Worm (Caenorhabditis elegans) whole organism, young adult: ENCODE data around the gene fbxb-115.

Source experiments
- B0035.1 ChIP-seq: sonication (generic microtip); optimal IDR thresholded peaks from 2 replicates; lab custom pipeline; 2016; ENCODE audit warnings: missing genetic modification characterization, mild to moderate bottlenecking, missing compliant biosample characterization, missing genotype, missing genetic modification reagents
- B0336.3 ChIP-seq: fragments of 200-800 bp; sonication (Bioruptor generic); IDR thresholded peaks from 2 replicates; pipeline ENCODE4 v1.3.6; 2022; ENCODE audit warnings: missing genetic modification characterization, missing compliant biosample characterization
- F22D6.2 ChIP-seq: sonication (generic microtip); optimal IDR thresholded peaks from 2 replicates; lab custom pipeline; 2016; ENCODE audit warnings: mild to moderate bottlenecking, missing genetic modification characterization, missing compliant biosample characterization
- F37B4.10 ChIP-seq: fragments of 200-800 bp; sonication (Bioruptor generic); IDR thresholded peaks from 2 replicates; pipeline ENCODE4 v1.3.6; 2022; ENCODE audit warnings: missing genetic modification characterization, missing compliant biosample characterization
- T07F8.4 ChIP-seq: sonication (generic microtip); optimal IDR thresholded peaks from 2 replicates; lab custom pipeline; 2016; ENCODE audit warnings: mild to moderate bottlenecking, missing genetic modification characterization, moderate library complexity, missing compliant biosample characterization
- Y53G8AR.9 ChIP-seq: fragments of 200-800 bp; sonication (Bioruptor generic); conservative IDR thresholded peaks from 2 replicates; pipeline ENCODE4 v1.3.6; 2022; ENCODE audit warnings: missing genetic modification reagents, missing genetic modification characterization, missing compliant biosample characterization
- Y79H2A.3 ChIP-seq: fragments of 200-800 bp; sonication (Bioruptor generic); conservative IDR thresholded peaks from 2 replicates; pipeline ENCODE4 v1.3.6; 2022; ENCODE audit warnings: missing genetic modification reagents, missing genetic modification characterization, missing compliant biosample characterization
- aptf-3 ChIP-seq: fragments of 200-800 bp; sonication (Bioruptor generic); IDR thresholded peaks from 2 replicates; pipeline ENCODE4 v1.3.6; 2022; ENCODE audit warnings: missing genetic modification characterization, missing compliant biosample characterization
- athp-1 ChIP-seq: sonication (generic microtip); optimal IDR thresholded peaks from 2 replicates; lab custom pipeline; 2017; ENCODE audit warnings: mild to moderate bottlenecking, missing genetic modification characterization, missing compliant biosample characterization
- attf-5 ChIP-seq: fragments of 200-800 bp; sonication (Bioruptor generic); optimal IDR thresholded peaks from 2 replicates; lab custom pipeline; 2018; ENCODE audit warnings: mild to moderate bottlenecking, missing genetic modification characterization, missing compliant biosample characterization
- ceh-27 ChIP-seq: fragments of 200-800 bp; sonication (Bioruptor generic); optimal IDR thresholded peaks from 2 replicates; lab custom pipeline; 2018; ENCODE audit warnings: mild to moderate bottlenecking, missing genetic modification characterization, moderate library complexity, missing compliant biosample characterization
- ceh-58 ChIP-seq: fragments of 200-800 bp; sonication (Bioruptor generic); IDR thresholded peaks from 2 replicates; pipeline ENCODE4 v1.3.6; 2022; ENCODE audit warnings: missing genetic modification characterization, missing compliant biosample characterization
- egrh-3 ChIP-seq: fragments of 200-800 bp; sonication (Bioruptor generic); IDR thresholded peaks from 2 replicates; pipeline ENCODE4 v1.3.6; 2022; ENCODE audit warnings: missing genetic modification reagents, missing genetic modification characterization, missing compliant biosample characterization
- ets-4 ChIP-seq: fragments of 200-800 bp; sonication (Bioruptor generic); optimal IDR thresholded peaks from 2 replicates; lab custom pipeline; 2018; ENCODE audit warnings: mild to moderate bottlenecking, missing genetic modification characterization, missing compliant biosample characterization
- hlh-12 ChIP-seq: sonication (generic microtip); optimal IDR thresholded peaks from 2 replicates; lab custom pipeline; 2016; ENCODE audit warnings: missing genetic modification characterization, missing compliant biosample characterization
- hmg-20 ChIP-seq: fragments of 200-800 bp; sonication (Bioruptor generic); IDR thresholded peaks from 2 replicates; pipeline ENCODE4 v1.3.6; 2022; ENCODE audit warnings: missing genetic modification reagents, missing genetic modification characterization, missing compliant biosample characterization
- hrde-1 ChIP-seq: sonication (generic microtip); optimal IDR thresholded peaks from 2 replicates; lab custom pipeline; 2016; ENCODE audit warnings: missing genetic modification characterization, mild to moderate bottlenecking, missing compliant biosample characterization, moderate library complexity, missing genotype, missing genetic modification reagents, borderline replicate concordance
- lag-1 ChIP-seq: fragments of 200-800 bp; sonication (Bioruptor generic); IDR thresholded peaks from 2 replicates; pipeline ENCODE4 v1.3.6; 2022; ENCODE audit warnings: missing genetic modification reagents, missing genetic modification characterization, missing compliant biosample characterization
- let-526 ChIP-seq: fragments of 200-800 bp; sonication (Bioruptor generic); IDR thresholded peaks from 2 replicates; pipeline ENCODE4 v1.3.6; 2022; ENCODE audit warnings: missing genetic modification reagents, missing genetic modification characterization, missing compliant biosample characterization
- lin-26 ChIP-seq: fragments of 200-800 bp; sonication (Bioruptor generic); IDR thresholded peaks from 2 replicates; pipeline ENCODE4 v1.3.6; 2022; ENCODE audit warnings: missing genetic modification reagents, missing genetic modification characterization, missing compliant biosample characterization
- lin-40 ChIP-seq: sonication (generic microtip); optimal IDR thresholded peaks from 2 replicates; lab custom pipeline; 2016; ENCODE audit warnings: missing genetic modification characterization, mild to moderate bottlenecking, missing compliant biosample characterization, missing genotype, missing genetic modification reagents
- madf-10 ChIP-seq: sonication (generic microtip); optimal IDR thresholded peaks from 2 replicates; lab custom pipeline; 2016; ENCODE audit warnings: mild to moderate bottlenecking, missing genetic modification characterization, missing compliant biosample characterization
- madf-6 ChIP-seq: fragments of 200-800 bp; sonication (Bioruptor generic); IDR thresholded peaks from 2 replicates; pipeline ENCODE4 v1.3.6; 2022; ENCODE audit warnings: missing genetic modification reagents, missing genetic modification characterization, missing compliant biosample characterization
- nfyb-1 ChIP-seq: fragments of 200-800 bp; sonication (Bioruptor generic); IDR thresholded peaks from 2 replicates; pipeline ENCODE4 v1.3.6; 2022; ENCODE audit warnings: missing genetic modification reagents, missing genetic modification characterization, missing compliant biosample characterization
- nhr-80 ChIP-seq: sonication (generic microtip); optimal IDR thresholded peaks from 2 replicates; lab custom pipeline; 2016; ENCODE audit warnings: missing genetic modification characterization, missing compliant biosample characterization
- pbrm-1 ChIP-seq: fragments of 200-800 bp; sonication (Bioruptor generic); IDR thresholded peaks from 2 replicates; pipeline ENCODE4 v1.3.6; 2022; ENCODE audit warnings: missing genetic modification reagents, missing genetic modification characterization, missing compliant biosample characterization
- pha-4 ChIP-seq: fragments of 150-350 bp; sonication (generic microtip); optimal IDR thresholded peaks from 2 replicates; lab custom pipeline; 2014; ENCODE audit warnings: missing biosample characterization, missing genetic modification reagents, missing genetic modification characterization
- rcor-1 ChIP-seq: fragments of 200-800 bp; sonication (Bioruptor generic); IDR thresholded peaks from 2 replicates; pipeline ENCODE4 v1.3.6; 2022; ENCODE audit warnings: missing genetic modification reagents, missing genetic modification characterization, missing compliant biosample characterization
- repo-1 ChIP-seq: sonication (generic microtip); optimal IDR thresholded peaks from 2 replicates; lab custom pipeline; 2017; ENCODE audit warnings: mild to moderate bottlenecking, missing genetic modification characterization, missing compliant biosample characterization
- rpc-1 ChIP-seq, 2 experiments: fragments of 150-350 bp in 1 of 2; sonication (generic microtip) in 1 of 2; optimal IDR thresholded peaks; 2 replicates each; lab custom pipeline; 2014 to 2018; ENCODE audit warnings: missing biosample characterization in 1 of 2, missing genetic modification characterization in 1 of 2, missing genetic modification reagents in 1 of 2, missing genotype in 1 of 2
- sea-2 ChIP-seq: fragments of 200-800 bp; sonication (Bioruptor generic); IDR thresholded peaks from 2 replicates; pipeline ENCODE4 v1.3.6; 2022; ENCODE audit warnings: missing genetic modification characterization, missing compliant biosample characterization
- snpc-1.3 ChIP-seq: sonication (generic microtip); optimal IDR thresholded peaks from 2 replicates; lab custom pipeline; 2017; ENCODE audit warnings: missing genetic modification characterization, mild to moderate bottlenecking, missing compliant biosample characterization, antibody characterized with exemption, moderate library complexity, missing genotype, missing genetic modification reagents; ENCODE audit not compliant: insufficient read depth
- sptf-2 ChIP-seq: fragments of 200-800 bp; sonication (Bioruptor generic); optimal IDR thresholded peaks from 2 replicates; lab custom pipeline; 2018; ENCODE audit warnings: mild to moderate bottlenecking, missing genetic modification characterization, missing compliant biosample characterization
- zfh-2 ChIP-seq: fragments of 200-800 bp; sonication (Bioruptor generic); conservative IDR thresholded peaks from 2 replicates; pipeline ENCODE4 v1.3.6; 2022; ENCODE audit warnings: missing genetic modification reagents, missing genetic modification characterization, missing compliant biosample characterization
- ztf-18 ChIP-seq: sonication (generic microtip); optimal IDR thresholded peaks from 2 replicates; lab custom pipeline; 2016; ENCODE audit warnings: missing genotype, mild to moderate bottlenecking, missing genetic modification characterization, missing compliant biosample characterization
- ztf-25 ChIP-seq: fragments of 200-800 bp; sonication (Bioruptor generic); IDR thresholded peaks from 2 replicates; pipeline ENCODE4 v1.3.6; 2022; ENCODE audit warnings: missing genetic modification reagents, missing genetic modification characterization, missing compliant biosample characterization

fbxb-115 gene

DNA sequence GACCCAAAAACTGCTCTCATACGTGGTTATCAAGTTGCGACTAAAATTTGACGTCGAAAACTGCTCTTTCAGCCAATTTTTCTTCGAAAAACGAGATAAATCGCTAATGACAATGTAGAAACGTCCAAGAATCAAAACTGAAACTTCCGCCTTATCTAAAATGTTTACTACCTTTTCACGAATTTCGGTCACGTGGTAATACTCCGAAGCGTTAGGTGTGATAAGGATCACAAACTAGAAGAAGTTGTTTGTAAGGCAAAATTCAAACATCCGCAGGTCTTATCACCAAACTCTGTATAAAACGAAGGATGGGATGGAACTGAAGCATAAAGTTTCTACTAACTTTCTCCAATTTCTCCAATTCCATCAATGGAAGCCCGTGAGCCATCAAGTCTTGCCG is 9.6 kb downstream of the fbxb-115 start, which contains the start of gene sqst-3:
TSS of gene sqst-3 (plus strand) at position 370 of the 400 bp plus-strand sequence.
- TF ChIP-seq sea-2 (no peak), egrh-3 (GFP tag; lab: Robert Waterston, UW) (no peak), let-526 (no peak), pha-4 (no peak), sptf-2 (no peak), pbrm-1 (GFP tag; lab: Robert Waterston, UW) (no peak), madf-6 (GFP tag; lab: Robert Waterston, UW) (no peak), nfyb-1 (GFP tag; lab: Robert Waterston, UW) (no peak), rcor-1 (GFP tag; lab: Robert Waterston, UW) (no peak), Y53G8AR.9 (GFP tag; lab: Robert Waterston, UW) (no peak), B0336.3 (GFP tag; lab: Robert Waterston, UW) (no peak), snpc-1.3 (tag; lab: Kevin White, UChicago) (no peak), hlh-12 (tag; lab: Kevin White, UChicago) (no peak), F37B4.10 (GFP tag; lab: Robert Waterston, UW) (no peak), ztf-25 (GFP tag; lab: Robert Waterston, UW) (no peak)

DNA sequence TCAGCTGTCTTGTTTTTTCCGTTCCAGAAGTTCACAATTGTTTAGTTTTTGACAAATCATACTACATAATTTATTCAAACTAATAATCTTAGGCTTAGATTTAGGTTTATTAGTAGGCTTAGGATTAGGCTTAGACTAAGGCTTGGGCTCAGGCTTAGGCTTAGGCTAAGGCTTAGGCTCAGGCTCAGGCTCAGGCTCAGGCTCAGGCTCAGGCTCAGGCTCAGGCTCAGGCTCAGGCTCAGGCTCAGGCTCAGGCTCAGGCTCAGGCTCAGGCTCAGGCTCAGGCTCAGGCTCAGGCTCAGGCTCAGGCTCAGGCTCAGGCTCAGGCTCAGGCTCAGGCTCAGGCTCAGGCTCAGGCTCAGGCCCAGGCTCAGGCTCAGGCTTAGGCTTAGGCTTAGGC is 11.1 kb downstream of the fbxb-115 start:
- TF ChIP-seq egrh-3 (GFP tag; lab: Robert Waterston, UW) (peak; percentile 95), zfh-2 (GFP tag; lab: Robert Waterston, UW) (peak; percentile 39; the same call in 1 of the 2 replicates)

DNA sequence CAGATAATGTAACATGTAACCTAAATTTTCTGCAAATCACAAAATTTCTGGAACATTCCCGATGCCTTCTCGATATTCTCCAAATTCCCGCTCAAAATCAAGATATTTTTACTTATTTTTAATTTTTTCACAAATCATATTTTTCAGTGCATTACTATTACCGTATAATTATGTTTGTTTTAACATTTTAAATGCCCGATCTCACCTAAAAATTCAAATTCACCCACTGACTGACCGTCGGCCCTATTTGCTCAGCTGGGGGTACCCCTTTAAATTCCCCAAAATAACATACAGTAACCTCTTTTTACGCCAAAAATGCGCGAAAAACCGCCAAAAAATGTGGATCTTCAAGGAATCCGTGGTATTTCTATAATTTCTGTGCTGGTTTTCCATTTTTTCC is 22.4 kb downstream of the fbxb-115 start, which contains the start of gene oac-49:
TSS of gene oac-49 (plus strand) at position 301 of the 400 bp plus-strand sequence.
- TF ChIP-seq hlh-12 (tag; lab: Kevin White, UChicago) (no peak), T07F8.4 (no peak), ceh-27 (GFP tag; lab: Kevin White, UChicago) (no peak)

DNA sequence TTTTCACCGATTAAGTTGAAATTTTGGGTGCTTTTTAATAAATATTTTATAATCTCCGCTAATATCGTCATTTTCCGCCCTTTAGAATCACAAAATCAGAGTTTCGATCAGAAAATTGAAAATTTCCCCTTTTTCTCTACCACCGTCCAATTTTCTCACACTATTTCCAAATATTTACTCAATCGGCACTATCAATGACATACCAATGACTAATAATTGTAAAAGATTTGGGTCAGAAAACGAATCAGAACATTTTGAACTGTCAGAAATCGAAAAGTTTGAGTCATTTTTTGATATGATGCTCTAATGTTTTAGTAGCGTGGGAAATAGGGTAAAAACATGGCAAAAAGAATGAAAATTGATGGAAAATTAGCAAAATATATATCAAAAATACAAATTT is 22.9 kb downstream of the fbxb-115 start, which contains the start of gene srr-2:
TSS of gene srr-2 (minus strand) at position 73 of the 400 bp plus-strand sequence.
- TF ChIP-seq lin-40, result no peak
- no peak for TF ChIP-seq F22D6.2 (tag; lab: Kevin White, UChicago)
- no peak for TF ChIP-seq madf-10 (tag; lab: Kevin White, UChicago)
- no peak for TF ChIP-seq ztf-18 (tag; lab: Kevin White, UChicago)
- no peak for TF ChIP-seq athp-1
- no peak for TF ChIP-seq rcor-1 (GFP tag; lab: Robert Waterston, UW)
- TF ChIP-seq zfh-2 (GFP tag; lab: Robert Waterston, UW), result no peak
- no peak for TF ChIP-seq pbrm-1 (GFP tag; lab: Robert Waterston, UW)
- TF ChIP-seq hrde-1, result no peak
- TF ChIP-seq Y79H2A.3, result no peak
- no peak for TF ChIP-seq rpc-1 (optimal IDR thresholded peaks at IDR 0.05; lab: Kevin White, UChicago)
- no peak for TF ChIP-seq rpc-1 (tag; optimal IDR thresholded peaks at IDR 0.05; lab: Kevin White, UChicago)
- TF ChIP-seq sea-2, result no peak
- TF ChIP-seq ets-4 (GFP tag; lab: Kevin White, UChicago), result no peak
- TF ChIP-seq B0035.1 (tag; lab: Kevin White, UChicago), result no peak
- no peak for TF ChIP-seq ceh-27 (GFP tag; lab: Kevin White, UChicago)
- TF ChIP-seq lin-26 (GFP tag; lab: Robert Waterston, UW), result no peak
- TF ChIP-seq snpc-1.3 (tag; lab: Kevin White, UChicago), result no peak
- TF ChIP-seq, all 124 proteins: peak for 0

DNA sequence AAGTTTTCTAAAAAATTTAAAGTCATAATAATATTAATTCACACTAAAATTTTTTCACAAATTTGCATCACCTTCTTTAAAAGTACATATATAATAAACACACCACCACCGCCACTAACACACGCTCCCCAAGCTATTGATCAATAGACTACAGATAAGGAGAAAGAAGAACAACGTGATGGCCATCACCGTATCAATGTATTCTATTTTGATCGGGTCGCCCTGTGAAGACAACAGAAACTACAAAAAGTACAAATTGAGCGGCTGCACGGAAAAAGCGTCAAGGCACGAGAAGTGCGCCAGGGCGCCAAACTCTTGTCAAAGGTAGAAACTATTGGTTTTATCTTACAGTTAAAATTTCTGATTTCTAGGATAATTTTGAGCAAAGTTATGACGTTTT is 27.7 kb downstream of the fbxb-115 start:
- TF ChIP-seq ceh-58 (GFP tag; lab: Robert Waterston, UW) (no peak), lag-1 (no peak), nhr-80 (tag; lab: Kevin White, UChicago) (peak; percentile 77), attf-5 (peak; percentile 1), hmg-20 (GFP tag; lab: Robert Waterston, UW) (no peak), F22D6.2 (tag; lab: Kevin White, UChicago) (peak; percentile 92), aptf-3 (no peak), lin-40 (no peak), ztf-18 (tag; lab: Kevin White, UChicago) (peak; percentile 82), repo-1 (no peak)
- TF ChIP-seq, all 124 proteins: peak for 4
